Fruit fly (Drosophila melanogaster) whole organism, embryonic: ENCODE results near the gene CG9150.
A peak's percentile ranks its signal among the peaks of the same experiment; 100 is the strongest.

Experiments used
- Atf6 ChIP-seq: fragments of 200-800 bp; sonication (Bioruptor generic); IDR thresholded peaks from 2 replicates; pipeline ENCODE4 v1.3.6; 2022; ENCODE audit warnings: missing biosample characterization, missing genetic modification characterization
- Bteb2 ChIP-seq: fragments of 200-800 bp; sonication (Bioruptor generic); optimal IDR thresholded peaks from 2 replicates; lab custom pipeline; 2016; ENCODE audit warnings: missing biosample characterization, missing genetic modification characterization
- CG10209 ChIP-seq: fragments of 200-800 bp; sonication (Bioruptor generic); optimal IDR thresholded peaks from 3 replicates; lab custom pipeline; 2017; ENCODE audit warnings: missing biosample characterization, mild to moderate bottlenecking, missing genetic modification characterization, missing genetic modification reagents
- CG11723 ChIP-seq: fragments of 200-800 bp; sonication (Bioruptor generic); optimal IDR thresholded peaks from 2 replicates; lab custom pipeline; 2017; ENCODE audit warnings: missing biosample characterization, mild to moderate bottlenecking, missing genetic modification characterization
- CG12236 ChIP-seq: fragments of 200-800 bp; sonication (Bioruptor generic); optimal IDR thresholded peaks from 2 replicates; lab custom pipeline; 2016; ENCODE audit warnings: missing biosample characterization, missing genetic modification characterization
- CG12659 ChIP-seq: fragments of 200-800 bp; sonication (Bioruptor generic); optimal IDR thresholded peaks from 3 replicates; lab custom pipeline; 2017; ENCODE audit warnings: mild to moderate bottlenecking, missing biosample characterization, missing genetic modification reagents, missing genetic modification characterization
- CG12744 ChIP-seq: fragments of 200-800 bp; sonication (Bioruptor generic); optimal IDR thresholded peaks from 2 replicates; lab custom pipeline; 2016; ENCODE audit warnings: missing biosample characterization, missing genetic modification characterization
- CG12769 ChIP-seq: fragments of 200-800 bp; sonication (Bioruptor generic); optimal IDR thresholded peaks from 2 replicates; lab custom pipeline; 2019; ENCODE audit warnings: missing biosample characterization, mild to moderate bottlenecking, missing genetic modification characterization, moderate library complexity
- CG15011 ChIP-seq: fragments of 200-800 bp; sonication (Bioruptor generic); optimal IDR thresholded peaks from 3 replicates; lab custom pipeline; 2018; ENCODE audit warnings: missing biosample characterization, mild to moderate bottlenecking, missing genetic modification characterization
- CG15269 ChIP-seq: fragments of 200-800 bp; sonication (Bioruptor generic); optimal IDR thresholded peaks from 2 replicates; lab custom pipeline; 2018; ENCODE audit warnings: missing biosample characterization, mild to moderate bottlenecking, missing genetic modification characterization, moderate library complexity
- CG1603 ChIP-seq: fragments of 200-800 bp; sonication (Bioruptor generic); optimal IDR thresholded peaks from 2 replicates; lab custom pipeline; 2019; ENCODE audit warnings: missing biosample characterization, mild to moderate bottlenecking, missing genetic modification characterization, moderate library complexity
- CG17802 ChIP-seq: fragments of 200-800 bp; sonication (Bioruptor generic); optimal IDR thresholded peaks from 2 replicates; lab custom pipeline; 2018; ENCODE audit warnings: missing biosample characterization, mild to moderate bottlenecking, missing genetic modification characterization, moderate library complexity
- CG2116 ChIP-seq: fragments of 200-800 bp; sonication (Bioruptor generic); optimal IDR thresholded peaks from 3 replicates; lab custom pipeline; 2018; ENCODE audit warnings: missing biosample characterization, mild to moderate bottlenecking, missing genetic modification characterization
- CG2875 ChIP-seq: fragments of 200-800 bp; sonication (Bioruptor generic); optimal IDR thresholded peaks from 2 replicates; lab custom pipeline; 2017; ENCODE audit warnings: missing biosample characterization, mild to moderate bottlenecking, missing genetic modification characterization, missing genetic modification reagents
- CG2889 ChIP-seq: fragments of 200-800 bp; sonication (Bioruptor generic); IDR thresholded peaks from 3 replicates; pipeline ENCODE4 v1.3.6; 2022; ENCODE audit warnings: missing biosample characterization, missing genetic modification characterization
- CG3407 ChIP-seq: fragments of 200-800 bp; sonication (Bioruptor generic); optimal IDR thresholded peaks from 2 replicates; lab custom pipeline; 2018; ENCODE audit warnings: missing biosample characterization, mild to moderate bottlenecking, missing genetic modification characterization
- CG3726 ChIP-seq: fragments of 200-800 bp; sonication (Bioruptor generic); IDR thresholded peaks from 3 replicates; pipeline ENCODE4, ENCODE4 v1.3.6; 2022; ENCODE audit warnings: missing biosample characterization, missing genetic modification characterization
- CG4282 ChIP-seq: fragments of 200-800 bp; sonication (Bioruptor generic); optimal IDR thresholded peaks from 2 replicates; lab custom pipeline; 2016; ENCODE audit warnings: missing biosample characterization, missing genetic modification characterization
- CG4360 ChIP-seq: fragments of 200-800 bp; sonication (Bioruptor generic); IDR thresholded peaks from 2 replicates; pipeline ENCODE4 v1.3.6; 2022; ENCODE audit warnings: missing biosample characterization, missing genetic modification characterization
- CG6175 ChIP-seq: fragments of 200-800 bp; sonication (Bioruptor generic); IDR thresholded peaks from 3 replicates; pipeline ENCODE4 v1.3.6; 2022; ENCODE audit warnings: missing biosample characterization, missing genetic modification characterization
- CG6854 ChIP-seq: fragments of 200-800 bp; sonication (Bioruptor generic); optimal IDR thresholded peaks from 3 replicates; lab custom pipeline; 2017; ENCODE audit warnings: missing biosample characterization, mild to moderate bottlenecking, missing genetic modification characterization
- CG7271 ChIP-seq: fragments of 200-800 bp; sonication (Bioruptor generic); optimal IDR thresholded peaks from 2 replicates; lab custom pipeline; 2018; ENCODE audit warnings: missing biosample characterization, mild to moderate bottlenecking, missing genetic modification characterization, moderate library complexity
- CG8290 ChIP-seq, 3 experiments: fragments of 200-800 bp; sonication (Bioruptor generic); optimal IDR thresholded peaks; 2 replicates each; lab custom pipeline; 2016 to 2019; ENCODE audit warnings: missing biosample characterization in 3 of 3, missing genetic modification characterization in 3 of 3, mild to moderate bottlenecking in 2 of 3, moderate library complexity in 1 of 3
- CG8924 ChIP-seq: fragments of 200-800 bp; optimal IDR thresholded peaks from 3 replicates; lab custom pipeline; 2019; ENCODE audit warnings: missing biosample characterization, mild to moderate bottlenecking, missing genetic modification characterization, moderate library complexity
- CG9797 ChIP-seq: fragments of 200-800 bp; sonication (Bioruptor generic); optimal IDR thresholded peaks from 3 replicates; lab custom pipeline; 2018; ENCODE audit warnings: missing biosample characterization, mild to moderate bottlenecking, missing genetic modification characterization
- Deaf1 ChIP-seq: fragments of 200-800 bp; optimal IDR thresholded peaks from 3 replicates; lab custom pipeline; 2019; ENCODE audit warnings: missing biosample characterization, mild to moderate bottlenecking, missing genetic modification characterization, moderate library complexity
- Dip3 ChIP-seq: fragments of 200-800 bp; sonication (Bioruptor generic); optimal IDR thresholded peaks from 3 replicates; lab custom pipeline; 2016; ENCODE audit warnings: missing biosample characterization, missing genetic modification characterization
- ERR ChIP-seq: fragments of 200-800 bp; sonication (Bioruptor generic); optimal IDR thresholded peaks from 2 replicates; lab custom pipeline; 2016; ENCODE audit warnings: missing biosample characterization, missing genetic modification characterization
- NFAT ChIP-seq: fragments of 200-800 bp; sonication (Bioruptor generic); IDR thresholded peaks from 2 replicates; pipeline ENCODE4 v1.3.6; 2022; ENCODE audit warnings: missing biosample characterization, missing genetic modification characterization
- Ravus ChIP-seq: fragments of 200-800 bp; sonication (Bioruptor generic); IDR thresholded peaks from 2 replicates; pipeline ENCODE4 v1.3.6; 2022; ENCODE audit warnings: missing biosample characterization, missing genetic modification characterization
- Trl ChIP-seq, 3 experiments: fragments of >200 bp in 2 of 3; fragments of 200-800 bp in 1 of 3; sonication (Bioruptor generic) in 1 of 3; optimal IDR thresholded peaks; 2 replicates in 1 of 3; 3 replicates in 2 of 3; lab custom pipeline; 2016 to 2017; ENCODE audit warnings: missing biosample characterization in 1 of 3, missing genetic modification characterization in 1 of 3
- Xbp1 ChIP-seq: fragments of 200-800 bp; sonication (Bioruptor generic); optimal IDR thresholded peaks from 3 replicates; lab custom pipeline; 2016; ENCODE audit warnings: missing biosample characterization, mild to moderate bottlenecking, missing genetic modification characterization
- YL-1 ChIP-seq: fragments of 200-800 bp; sonication (Bioruptor generic); optimal IDR thresholded peaks from 3 replicates; lab custom pipeline; 2017; ENCODE audit warnings: missing biosample characterization, mild to moderate bottlenecking, missing genetic modification characterization
- dan ChIP-seq: fragments of 200-800 bp; sonication (Bioruptor generic); IDR thresholded peaks from 2 replicates; pipeline ENCODE4 v1.3.6; 2022; ENCODE audit warnings: missing biosample characterization, missing genetic modification characterization
- dmrt99B ChIP-seq: fragments of 200-800 bp; sonication (Bioruptor generic); optimal IDR thresholded peaks from 2 replicates; lab custom pipeline; 2018; ENCODE audit warnings: missing biosample characterization, mild to moderate bottlenecking, missing genetic modification characterization, moderate library complexity
- fd3F ChIP-seq: fragments of 200-800 bp; sonication (Bioruptor generic); optimal IDR thresholded peaks from 2 replicates; lab custom pipeline; 2018; ENCODE audit warnings: missing biosample characterization, mild to moderate bottlenecking, missing genetic modification characterization, moderate library complexity
- fd96Cb ChIP-seq: fragments of 200-800 bp; sonication (Bioruptor generic); optimal IDR thresholded peaks from 2 replicates; lab custom pipeline; 2018; ENCODE audit warnings: missing biosample characterization, mild to moderate bottlenecking, missing genetic modification characterization, moderate library complexity
- fu2 ChIP-seq: fragments of 200-800 bp; sonication (Bioruptor generic); optimal IDR thresholded peaks from 2 replicates; lab custom pipeline; 2016; ENCODE audit warnings: missing biosample characterization, missing genetic modification characterization
- gcm2 ChIP-seq: fragments of 200-800 bp; sonication (Bioruptor generic); optimal IDR thresholded peaks from 2 replicates; lab custom pipeline; 2016; ENCODE audit warnings: missing biosample characterization, missing genetic modification characterization
- grau ChIP-seq: fragments of 200-800 bp; optimal IDR thresholded peaks from 3 replicates; lab custom pipeline; 2019; ENCODE audit warnings: missing biosample characterization, mild to moderate bottlenecking, missing genetic modification characterization, moderate library complexity
- pho ChIP-seq: fragments of 200-800 bp; sonication (Bioruptor generic); optimal IDR thresholded peaks from 2 replicates; lab custom pipeline; 2016; ENCODE audit warnings: missing biosample characterization, missing genetic modification characterization
- psq ChIP-seq: fragments of 200-800 bp; sonication (Bioruptor generic); optimal IDR thresholded peaks from 2 replicates; lab custom pipeline; 2017; ENCODE audit warnings: missing biosample characterization, missing genetic modification characterization
- pzg ChIP-seq: fragments of 200-800 bp; sonication (Bioruptor generic); optimal IDR thresholded peaks from 3 replicates; lab custom pipeline; 2018; ENCODE audit warnings: missing biosample characterization, mild to moderate bottlenecking, missing genetic modification characterization, moderate library complexity
- ro ChIP-seq: fragments of 200-800 bp; sonication (Bioruptor generic); IDR thresholded peaks from 2 replicates; pipeline ENCODE4 v1.3.6; 2022; ENCODE audit warnings: missing biosample characterization, missing genetic modification characterization
- run ChIP-seq: fragments of 200-800 bp; sonication (Bioruptor generic); optimal IDR thresholded peaks from 3 replicates; lab custom pipeline; 2018; ENCODE audit warnings: missing biosample characterization, mild to moderate bottlenecking, missing genetic modification characterization
- slbo ChIP-seq: fragments of 200-800 bp; sonication (Bioruptor generic); IDR thresholded peaks from 2 replicates; pipeline ENCODE4 v1.3.6; 2022; ENCODE audit warnings: missing biosample characterization, missing genetic modification characterization
- slp2 ChIP-seq: fragments of 200-800 bp; sonication (Bioruptor generic); optimal IDR thresholded peaks from 2 replicates; lab custom pipeline; 2016; ENCODE audit warnings: missing biosample characterization, missing genetic modification characterization
- sob ChIP-seq: fragments of 200-800 bp; sonication (Bioruptor generic); IDR thresholded peaks from 2 replicates; pipeline ENCODE4 v1.3.6; 2022; ENCODE audit warnings: missing biosample characterization, missing genetic modification characterization
- stc ChIP-seq: fragments of 200-800 bp; sonication (Bioruptor generic); IDR thresholded peaks from 2 replicates; pipeline ENCODE4 v1.3.6; 2022; ENCODE audit warnings: missing biosample characterization, missing genetic modification characterization
- stwl ChIP-seq: fragments of 200-800 bp; sonication (Bioruptor generic); optimal IDR thresholded peaks from 3 replicates; lab custom pipeline; 2018; ENCODE audit warnings: missing biosample characterization, mild to moderate bottlenecking, missing genetic modification characterization, moderate library complexity

CG9150 gene

dm6 chr2L:6070656-6071231 is 2.4 kb upstream of the CG9150 start, which contains the start of the genes CG9154 and Kr-h2 (continued):
- TF ChIP-seq CG9797 (GFP tag; lab: Kevin White, UChicago): peak; percentile 15
- no peak for TF ChIP-seq CG2875
- TF ChIP-seq dan: no peak
- TF ChIP-seq CG12769 (tag; lab: Kevin White, UChicago): peak; percentile 5
- peak; percentile 98 for TF ChIP-seq CG2116 (GFP tag; lab: Kevin White, UChicago)
- no peak for TF ChIP-seq CG2889 (GFP tag; lab: Robert Waterston, UW)
- TF ChIP-seq pho (GFP tag; lab: Kevin White, UChicago): no peak
- peak; percentile 4 for TF ChIP-seq fu2
- no peak for TF ChIP-seq CG12236 (GFP tag; lab: Kevin White, UChicago)
- peak; percentile 23 for TF ChIP-seq dmrt99B (tag; lab: Kevin White, UChicago)
- no peak for TF ChIP-seq CG4360
- TF ChIP-seq ERR (GFP tag; lab: Kevin White, UChicago): no peak
- TF ChIP-seq Ravus (GFP tag; lab: Robert Waterston, UW): no peak
- no peak for TF ChIP-seq fd96Cb (tag; lab: Kevin White, UChicago)
- TF ChIP-seq ro (GFP tag; lab: Robert Waterston, UW): no peak
- no peak for TF ChIP-seq CG6854
- no peak for TF ChIP-seq Trl (optimal IDR thresholded peaks at IDR 0.05; lab: Kevin White, UChicago)
- no peak for TF ChIP-seq Trl (GFP tag; optimal IDR thresholded peaks at IDR 0.05; lab: Kevin White, UChicago)
- no peak for TF ChIP-seq CG7271 (tag; lab: Kevin White, UChicago)
- TF ChIP-seq YL-1: peak; percentile 8
- TF ChIP-seq CG15011 (GFP tag; lab: Kevin White, UChicago): no peak
- peak; percentile 14 for TF ChIP-seq CG11723
- no peak for TF ChIP-seq gcm2
- peak; percentile 55 for TF ChIP-seq grau (tag; lab: Kevin White, UChicago)
- no peak for TF ChIP-seq NFAT (GFP tag; lab: Robert Waterston, UW)
- TF ChIP-seq Atf6 (GFP tag; lab: Robert Waterston, UW): no peak
- peak; percentile 33 for TF ChIP-seq Deaf1 (tag; lab: Kevin White, UChicago)
- TF ChIP-seq CG8290 (GFP tag; optimal IDR thresholded peaks at IDR 0.05; lab: Kevin White, UChicago): no peak
- TF ChIP-seq CG8290 (tag; optimal IDR thresholded peaks at IDR 0.05; lab: Kevin White, UChicago): peak in 1 of 2 experiments; percentile 48
- TF ChIP-seq CG4282: no peak
- TF ChIP-seq stc (GFP tag; lab: Robert Waterston, UW): no peak
- peak; percentile 7 for TF ChIP-seq Dip3 (GFP tag; lab: Kevin White, UChicago)
- TF ChIP-seq CG3407 (GFP tag; lab: Kevin White, UChicago): no peak
- peak; percentile 56 for TF ChIP-seq CG1603 (tag; lab: Kevin White, UChicago)
- TF ChIP-seq fd3F (GFP tag; lab: Kevin White, UChicago): no peak
- peak; percentile 31; the same call in 1 of the 2 replicates for TF ChIP-seq slbo (GFP tag; lab: Robert Waterston, UW)
- TF ChIP-seq CG6175 (GFP tag; lab: Robert Waterston, UW): no peak
- TF ChIP-seq Xbp1: peak; percentile 81
- peak; percentile 33 for TF ChIP-seq CG15269 (tag; lab: Kevin White, UChicago)
- TF ChIP-seq CG17802 (tag; lab: Kevin White, UChicago): peak; percentile 11
- TF ChIP-seq psq (GFP tag; lab: Kevin White, UChicago): no peak
- TF ChIP-seq CG8924 (tag; lab: Kevin White, UChicago): peak; percentile 47
- peak; percentile 79 for TF ChIP-seq CG12659 (GFP tag; lab: Kevin White, UChicago)
- TF ChIP-seq CG12744 (GFP tag; lab: Kevin White, UChicago): no peak
- no peak for TF ChIP-seq run (tag; lab: Kevin White, UChicago)
- TF ChIP-seq slp2: no peak
- TF ChIP-seq sob: no peak
- no peak for TF ChIP-seq Bteb2 (GFP tag; lab: Kevin White, UChicago)
- TF ChIP-seq CG10209 (GFP tag; lab: Kevin White, UChicago): no peak
- no peak for TF ChIP-seq CG3726 (GFP tag; lab: Robert Waterston, UW)
- peak; percentile 65 for TF ChIP-seq stwl
- TF ChIP-seq pzg: peak; percentile 87
